Worm (Caenorhabditis elegans) whole organism, L2 larva: ENCODE measurements around the gene K04F1.9.

ENCODE experiments used
- C34F6.9 ChIP-seq: fragments of 150-350 bp; optimal IDR thresholded peaks from 2 replicates; lab custom pipeline; 2014; ENCODE audit warnings: missing biosample characterization, missing genetic modification characterization
- F13H6.1 ChIP-seq: sonication (generic microtip); optimal IDR thresholded peaks from 2 replicates; lab custom pipeline; 2016; ENCODE audit warnings: missing genetic modification characterization, missing compliant biosample characterization
- R02D3.7 ChIP-seq: fragments of 150-350 bp; optimal IDR thresholded peaks from 2 replicates; lab custom pipeline; 2014; ENCODE audit warnings: missing biosample characterization, missing genetic modification characterization
- Y55F3AM.14 ChIP-seq: fragments of 200-800 bp; sonication (Bioruptor generic); optimal IDR thresholded peaks from 2 replicates; lab custom pipeline; 2018; ENCODE audit warnings: mild to moderate bottlenecking, missing genetic modification characterization, missing compliant biosample characterization
- aly-2 ChIP-seq: fragments of 150-350 bp; optimal IDR thresholded peaks from 2 replicates; lab custom pipeline; 2014; ENCODE audit warnings: missing biosample characterization, missing genetic modification characterization
- ceh-16 ChIP-seq: fragments of 150-350 bp; optimal IDR thresholded peaks from 2 replicates; lab custom pipeline; 2014; ENCODE audit warnings: missing biosample characterization, missing genetic modification characterization
- ceh-82 ChIP-seq: fragments of 150-350 bp; optimal IDR thresholded peaks from 2 replicates; lab custom pipeline; 2014; ENCODE audit warnings: missing biosample characterization, missing genetic modification characterization
- dmd-4 ChIP-seq: sonication (generic microtip); optimal IDR thresholded peaks from 2 replicates; lab custom pipeline; 2017; ENCODE audit warnings: missing biosample characterization, missing genetic modification characterization
- elt-1 ChIP-seq: fragments of 150-350 bp; optimal IDR thresholded peaks from 2 replicates; lab custom pipeline; 2014; ENCODE audit warnings: missing biosample characterization, missing genetic modification characterization
- elt-3 ChIP-seq: sonication (generic microtip); optimal IDR thresholded peaks from 2 replicates; lab custom pipeline; 2017; ENCODE audit warnings: missing biosample characterization, missing genetic modification characterization
- fos-1 ChIP-seq: fragments of 150-350 bp; optimal IDR thresholded peaks from 2 replicates; lab custom pipeline; 2014; ENCODE audit warnings: missing biosample characterization, missing genetic modification characterization
- gmeb-1 ChIP-seq: fragments of 150-350 bp; optimal IDR thresholded peaks from 2 replicates; lab custom pipeline; 2014; ENCODE audit warnings: missing biosample characterization, missing genetic modification characterization
- lin-11 ChIP-seq: fragments of 150-350 bp; sonication (generic microtip); optimal IDR thresholded peaks from 2 replicates; lab custom pipeline; 2014; ENCODE audit warnings: missing biosample characterization, missing genetic modification characterization, inconsistent platforms, mixed read lengths
- lin-13 ChIP-seq: fragments of 150-350 bp; optimal IDR thresholded peaks from 2 replicates; lab custom pipeline; 2014; ENCODE audit warnings: missing biosample characterization, missing genetic modification reagents, missing genetic modification characterization
- lsy-2 ChIP-seq, 2 experiments: fragments of 150-350 bp in 1 of 2; sonication (generic microtip) in 1 of 2; optimal IDR thresholded peaks; 2 replicates each; lab custom pipeline; 2014 to 2017; ENCODE audit warnings: missing biosample characterization in 2 of 2, missing genetic modification characterization in 2 of 2
- mab-5 ChIP-seq: fragments of 150-350 bp; optimal IDR thresholded peaks from 2 replicates; lab custom pipeline; 2014; ENCODE audit warnings: missing biosample characterization, missing genetic modification characterization
- mbf-1 ChIP-seq: sonication (generic microtip); optimal IDR thresholded peaks from 2 replicates; lab custom pipeline; 2017; ENCODE audit warnings: missing biosample characterization, missing genetic modification characterization
- mdl-1 ChIP-seq, 2 experiments: fragments of 150-350 bp in 1 of 2; sonication (generic microtip) in 1 of 2; optimal IDR thresholded peaks; 2 replicates each; lab custom pipeline; 2017; ENCODE audit warnings: missing biosample characterization in 2 of 2, missing genetic modification characterization in 2 of 2
- nhr-11 ChIP-seq: fragments of 150-350 bp; optimal IDR thresholded peaks from 2 replicates; lab custom pipeline; 2014; ENCODE audit warnings: missing biosample characterization, missing genetic modification characterization
- nhr-12 ChIP-seq: fragments of 150-350 bp; optimal IDR thresholded peaks from 2 replicates; lab custom pipeline; 2014; ENCODE audit warnings: missing biosample characterization, missing genetic modification characterization
- nhr-129 ChIP-seq: fragments of 150-350 bp; optimal IDR thresholded peaks from 2 replicates; lab custom pipeline; 2014; ENCODE audit warnings: missing biosample characterization, missing genetic modification characterization
- nhr-21 ChIP-seq: fragments of 150-350 bp; optimal IDR thresholded peaks from 2 replicates; lab custom pipeline; 2014; ENCODE audit warnings: missing biosample characterization, missing genetic modification characterization
- nhr-23 ChIP-seq: fragments of 150-350 bp; optimal IDR thresholded peaks from 2 replicates; lab custom pipeline; 2014; ENCODE audit warnings: missing biosample characterization, missing genetic modification reagents, missing genetic modification characterization
- nhr-6 ChIP-seq: fragments of 150-350 bp; optimal IDR thresholded peaks from 2 replicates; lab custom pipeline; 2014; ENCODE audit warnings: missing biosample characterization, missing genetic modification characterization
- nhr-77 ChIP-seq: fragments of 150-350 bp; optimal IDR thresholded peaks from 2 replicates; lab custom pipeline; 2014; ENCODE audit warnings: missing biosample characterization, missing genetic modification characterization
- sem-4 ChIP-seq: fragments of 150-350 bp; optimal IDR thresholded peaks from 2 replicates; lab custom pipeline; 2014; ENCODE audit warnings: missing biosample characterization, missing genetic modification reagents, missing genetic modification characterization
- snpc-4 ChIP-seq: fragments of 150-350 bp; optimal IDR thresholded peaks from 2 replicates; lab custom pipeline; 2014; ENCODE audit warnings: missing biosample characterization, missing genetic modification characterization
- unc-55 ChIP-seq: fragments of 150-350 bp; sonication (generic microtip); optimal IDR thresholded peaks from 3 replicates; lab custom pipeline; 2014; ENCODE audit warnings: missing biosample characterization, missing genetic modification reagents, missing genetic modification characterization
- unc-62 ChIP-seq: fragments of 150-350 bp; optimal IDR thresholded peaks from 2 replicates; lab custom pipeline; 2014; ENCODE audit warnings: missing biosample characterization, missing genetic modification reagents, missing genetic modification characterization
- zag-1 ChIP-seq: fragments of 150-350 bp; optimal IDR thresholded peaks from 2 replicates; lab custom pipeline; 2014; ENCODE audit warnings: missing biosample characterization, missing genetic modification characterization
- ztf-1 ChIP-seq: fragments of 200-800 bp; sonication (Bioruptor generic); conservative IDR thresholded peaks from 2 replicates; pipeline ENCODE4 v1.3.6; 2022; ENCODE audit warnings: missing genetic modification characterization, missing compliant biosample characterization
- ztf-11 ChIP-seq: sonication (generic microtip); optimal IDR thresholded peaks from 2 replicates; lab custom pipeline; 2017; ENCODE audit warnings: missing biosample characterization, missing genetic modification characterization
- ztf-4 ChIP-seq: fragments of 150-350 bp; optimal IDR thresholded peaks from 2 replicates; lab custom pipeline; 2014; ENCODE audit warnings: missing biosample characterization, missing genetic modification characterization

K04F1.9 gene

DNA sequence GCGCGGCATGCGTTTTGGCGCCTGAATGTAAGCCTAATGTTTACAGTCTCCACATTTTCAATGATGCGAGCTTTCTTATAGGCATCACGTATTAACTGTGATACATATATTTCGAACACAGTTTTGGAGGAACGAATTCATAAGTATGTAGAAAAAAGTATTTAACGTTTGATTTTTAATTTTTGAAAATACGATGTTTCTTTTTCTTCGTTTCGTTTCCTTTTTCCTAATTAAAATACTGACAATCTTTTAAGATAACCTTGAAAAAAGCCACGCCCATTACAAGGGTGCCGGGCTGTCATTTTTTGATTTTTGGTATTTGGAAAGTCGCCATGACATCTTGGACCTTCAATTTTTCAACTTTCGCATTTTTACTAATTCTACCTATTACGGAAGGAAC is at the start of gene K04F1.9:
Gene K04F1.9, plus strand, starts transcription at position 301 of the 400 bp plus-strand sequence.
- TF ChIP-seq nhr-6 (tag; lab: Kevin White, UChicago) (no peak), Y55F3AM.14 (no peak), nhr-11 (no peak), ztf-11 (tag; lab: Kevin White, UChicago) (no peak), nhr-12 (tag; lab: Kevin White, UChicago) (no peak), ceh-16 (tag; lab: Kevin White, UChicago) (no peak), unc-62 (no peak), mbf-1 (tag; lab: Kevin White, UChicago) (no peak), nhr-23 (tag; lab: Kevin White, UChicago) (no peak), gmeb-1 (no peak)

- TF ChIP-seq ztf-4, result no peak
- TF ChIP-seq lin-11 (tag; lab: Kevin White, UChicago), result no peak
- no peak for TF ChIP-seq Y55F3AM.14
- TF ChIP-seq snpc-4 (tag; lab: Kevin White, UChicago), result no peak
- no peak for TF ChIP-seq elt-3 (tag; lab: Kevin White, UChicago)
- TF ChIP-seq nhr-21 (tag; lab: Kevin White, UChicago), result no peak
- no peak for TF ChIP-seq nhr-11
- TF ChIP-seq nhr-77 (tag; lab: Kevin White, UChicago), result no peak
- TF ChIP-seq ceh-16 (tag; lab: Kevin White, UChicago), result no peak
- no peak for TF ChIP-seq nhr-23 (tag; lab: Kevin White, UChicago)
- TF ChIP-seq ztf-1 (GFP tag; lab: Robert Waterston, UW), result no peak
- TF ChIP-seq R02D3.7 (tag; lab: Kevin White, UChicago), result no peak
- TF ChIP-seq lin-13, result no peak
- TF ChIP-seq nhr-129 (tag; lab: Kevin White, UChicago), result no peak
- no peak for TF ChIP-seq zag-1
Observed at ce11 chrV:1618760-1619159, 46.3 kb upstream of the K04F1.9 start, which contains the start of gene nhr-179. nhr-179 (minus strand) TSS chrV:1618860.

- TF ChIP-seq ceh-16 (tag; lab: Kevin White, UChicago), result no peak
- no peak for TF ChIP-seq aly-2 (tag; lab: Kevin White, UChicago)
- no peak for TF ChIP-seq unc-62
- no peak for TF ChIP-seq fos-1 (tag; lab: Kevin White, UChicago)
- no peak for TF ChIP-seq snpc-4 (tag; lab: Kevin White, UChicago)
- TF ChIP-seq nhr-6 (tag; lab: Kevin White, UChicago), result no peak
- no peak for TF ChIP-seq ceh-82
- TF ChIP-seq, all 48 proteins: peak for 0
Observed at ce11 chrV:1620537-1620936, 44.5 kb upstream of the K04F1.9 start.

ce11 chrV:1621494-1621893 is 43.5 kb upstream of the K04F1.9 start, which contains the start of gene nhr-117:
nhr-117 (minus strand) TSS chrV:1621520.
- TF ChIP-seq C34F6.9 (tag; lab: Kevin White, UChicago) (peak; percentile 53), gmeb-1 (peak; percentile 5), mbf-1 (tag; lab: Kevin White, UChicago) (no peak), unc-55 (GFP tag; lab: Kevin White, UChicago) (no peak), sem-4 (no peak), lin-11 (tag; lab: Kevin White, UChicago) (no peak), nhr-129 (tag; lab: Kevin White, UChicago) (peak; percentile 27), lsy-2 (tag; optimal IDR thresholded peaks at IDR 0.05; lab: Kevin White, UChicago) (no peak), nhr-21 (tag; lab: Kevin White, UChicago) (no peak)

ce11 chrV:1623429-1623828 is 41.6 kb upstream of the K04F1.9 start:
- TF ChIP-seq elt-1 (tag; lab: Kevin White, UChicago) (no peak), nhr-12 (tag; lab: Kevin White, UChicago) (no peak), C34F6.9 (tag; lab: Kevin White, UChicago) (no peak), ztf-11 (tag; lab: Kevin White, UChicago) (no peak), nhr-6 (tag; lab: Kevin White, UChicago) (no peak), F13H6.1 (tag; lab: Kevin White, UChicago) (no peak), dmd-4 (tag; lab: Kevin White, UChicago) (no peak), lsy-2 (tag; optimal IDR thresholded peaks at IDR 0.05; lab: Kevin White, UChicago) (no peak), mdl-1 (tag; optimal IDR thresholded peaks at IDR 0.05; lab: Kevin White, UChicago) (no peak), lin-11 (tag; lab: Kevin White, UChicago) (no peak), ztf-4 (no peak), aly-2 (tag; lab: Kevin White, UChicago) (no peak), mab-5 (tag; lab: Kevin White, UChicago) (no peak)
